In the genomic region with DNA sequence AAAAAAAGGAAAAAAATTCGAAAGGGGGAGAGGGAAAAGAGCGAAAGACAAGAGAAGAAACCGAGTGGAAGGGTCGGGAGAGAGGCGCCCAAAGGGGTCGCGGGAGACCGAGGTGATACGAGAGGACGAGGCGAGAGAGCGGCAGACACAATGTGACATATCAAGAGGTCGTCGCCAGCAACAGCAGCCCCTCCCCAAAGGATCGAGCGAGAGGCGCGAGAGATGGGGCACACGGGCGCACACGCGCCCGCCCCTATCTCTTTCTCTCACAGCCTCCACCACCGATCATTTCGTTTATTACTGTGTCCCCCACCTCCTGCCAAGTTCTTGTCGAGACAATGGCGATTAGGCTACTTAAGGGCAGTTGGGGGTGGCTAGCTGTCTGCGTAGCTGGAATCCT, we compare ENCODE assay signal across 5 worm cellular contexts.
TF ChIP-seq lines count a peak whose summit lies in the region.

No protein-coding gene starts in this region.

TF ChIP-seq in whole organism, L1 larva, 84 proteins besides CTCF, POLR2A, EP300 and RAD21 (continues in another document):
- TF ChIP-seq rnt-1 (tag; optimal IDR thresholded peaks at IDR 0.05; lab: Kevin White, UChicago) (peak; percentile 76), hpl-2 (GFP tag; optimal IDR thresholded peaks at IDR 0.05; lab: Kevin White, UChicago) (peak; percentile 9), hlh-4 (tag; optimal IDR thresholded peaks at IDR 0.05; lab: Kevin White, UChicago) (no peak), nhr-71 (tag; optimal IDR thresholded peaks at IDR 0.05; lab: Kevin White, UChicago) (peak; percentile 86), fos-1 (tag; optimal IDR thresholded peaks at IDR 0.05; lab: Kevin White, UChicago) (no peak), nhr-84 (tag; optimal IDR thresholded peaks at IDR 0.05; lab: Kevin White, UChicago) (no peak), ama-1 (optimal IDR thresholded peaks at IDR 0.05; lab: Kevin White, UChicago) (no peak), nhr-85 (tag; lab: Kevin White, UChicago) (peak; percentile 92), lir-3 (tag; optimal IDR thresholded peaks at IDR 0.05; lab: Kevin White, UChicago; ENCODE audit: poor library complexity) (no peak), unc-98 (GFP tag; IDR thresholded peaks at IDR 0.05; lab: Robert Waterston, UW) (no peak), nhr-11 (tag; optimal IDR thresholded peaks at IDR 0.05; lab: Kevin White, UChicago) (no peak), unc-30 (tag; optimal IDR thresholded peaks at IDR 0.05; lab: Kevin White, UChicago) (no peak), snu-23 (GFP tag; optimal IDR thresholded peaks at IDR 0.05; lab: Kevin White, UChicago) (peak; percentile 84), alr-1 (tag; optimal IDR thresholded peaks at IDR 0.05; lab: Kevin White, UChicago; ENCODE audit: borderline replicate concordance) (no peak), ztf-11 (tag; optimal IDR thresholded peaks at IDR 0.05; lab: Kevin White, UChicago) (no peak), pax-3 (tag; optimal IDR thresholded peaks at IDR 0.05; lab: Kevin White, UChicago) (no peak), fkh-4 (tag; optimal IDR thresholded peaks at IDR 0.05; lab: Kevin White, UChicago; ENCODE audit: borderline replicate concordance) (no peak), dsc-1 (tag; optimal IDR thresholded peaks at IDR 0.05; lab: Kevin White, UChicago) (peak; percentile 35)

TF ChIP-seq in whole organism, L3 larva, 47 proteins besides CTCF, POLR2A, EP300 and RAD21 (continues in another document):
- TF ChIP-seq sea-2 (GFP tag; optimal IDR thresholded peaks at IDR 0.05; lab: Kevin White, UChicago), result no peak
- TF ChIP-seq nhr-43 (tag; optimal IDR thresholded peaks at IDR 0.05; lab: Kevin White, UChicago; ENCODE audit: poor library complexity, severe bottlenecking), result peak; percentile 41
- TF ChIP-seq lin-39 (tag; optimal IDR thresholded peaks at IDR 0.05; lab: Kevin White, UChicago), result peak; percentile 91
- no peak for TF ChIP-seq ztf-11 (tag; optimal IDR thresholded peaks at IDR 0.05; lab: Kevin White, UChicago)
- no peak for TF ChIP-seq eor-1 (tag; optimal IDR thresholded peaks at IDR 0.05; lab: Kevin White, UChicago)
- TF ChIP-seq hmg-11 (tag; optimal IDR thresholded peaks at IDR 0.05; lab: Kevin White, UChicago), result peak; percentile 47
- peak; percentile 40 for TF ChIP-seq mdl-1 (tag; optimal IDR thresholded peaks at IDR 0.05; lab: Kevin White, UChicago)
- no peak for TF ChIP-seq nhr-67 (tag; optimal IDR thresholded peaks at IDR 0.05; lab: Kevin White, UChicago)
- no peak for TF ChIP-seq fkh-10 (GFP tag; optimal IDR thresholded peaks at IDR 0.05; lab: Kevin White, UChicago)
- TF ChIP-seq ceh-9 (tag; optimal IDR thresholded peaks at IDR 0.05; lab: Kevin White, UChicago), result no peak
- peak; percentile 54 for TF ChIP-seq jun-1 (tag; optimal IDR thresholded peaks at IDR 0.05; lab: Kevin White, UChicago)
- peak; percentile 77 for TF ChIP-seq pha-4 (tag; optimal IDR thresholded peaks at IDR 0.05; lab: Kevin White, UChicago)
- TF ChIP-seq skn-1 (tag; optimal IDR thresholded peaks at IDR 0.05; lab: Kevin White, UChicago), result peak; percentile 78
- TF ChIP-seq unc-39 (tag; optimal IDR thresholded peaks at IDR 0.05; lab: Kevin White, UChicago), result no peak
- TF ChIP-seq ama-1 (optimal IDR thresholded peaks at IDR 0.05; lab: Kevin White, UChicago), result peak; percentile 26
- TF ChIP-seq tbx-2 (tag; optimal IDR thresholded peaks at IDR 0.05; lab: Kevin White, UChicago), result peak; percentile 26
- TF ChIP-seq nhr-25 (tag; optimal IDR thresholded peaks at IDR 0.05; lab: Kevin White, UChicago), result peak; percentile 89
- peak; percentile 17 for TF ChIP-seq elt-1 (tag; optimal IDR thresholded peaks at IDR 0.05; lab: Kevin White, UChicago)

TF ChIP-seq in whole organism, early embryonic, 17 proteins besides CTCF, POLR2A, EP300 and RAD21:
- TF ChIP-seq pes-1 (GFP tag; IDR thresholded peaks at IDR 0.05; lab: Robert Waterston, UW) (no peak; the same call in 1 of the 2 replicates), scrt-1 (GFP tag; IDR thresholded peaks at IDR 0.05; lab: Robert Waterston, UW) (no peak), aly-1 (tag; optimal IDR thresholded peaks at IDR 0.05; lab: Kevin White, UChicago) (peak; percentile 39), sea-1 (GFP tag; conservative IDR thresholded peaks at IDR 0.05; lab: Robert Waterston, UW) (no peak), ama-1 (optimal IDR thresholded peaks at IDR 0.05; lab: Kevin White, UChicago) (no peak), tbx-37 (GFP tag; conservative IDR thresholded peaks at IDR 0.05; lab: Robert Waterston, UW) (no peak), B0310.2 (tag; optimal IDR thresholded peaks at IDR 0.05; lab: Kevin White, UChicago) (no peak)

TF ChIP-seq in whole organism, midembryonic, 9 proteins besides CTCF, POLR2A, EP300 and RAD21:
- TF ChIP-seq ztf-29 (GFP tag; IDR thresholded peaks at IDR 0.05; lab: Robert Waterston, UW) (no peak), tab-1 (GFP tag; IDR thresholded peaks at IDR 0.05; lab: Robert Waterston, UW) (no peak), flt-1 (GFP tag; IDR thresholded peaks at IDR 0.05; lab: Robert Waterston, UW) (peak; percentile 61; the same call in 1 of the 2 replicates), ztf-23 (GFP tag; IDR thresholded peaks at IDR 0.05; lab: Robert Waterston, UW) (no peak), klf-2 (GFP tag; conservative IDR thresholded peaks at IDR 0.05; lab: Robert Waterston, UW) (0 out of 2 replicates have a peak, but pooled peaks have one; percentile 45), med-1 (GFP tag; optimal IDR thresholded peaks at IDR 0.05; lab: Kevin White, UChicago; ENCODE audit: insufficient read depth) (no peak)

TF ChIP-seq in whole organism, young adult, 124 proteins besides CTCF, POLR2A, EP300 and RAD21 (continues in another document):
- peak; percentile 90 for TF ChIP-seq dox-1 (GFP tag; IDR thresholded peaks at IDR 0.05; lab: Robert Waterston, UW)
- TF ChIP-seq nfya-1 (tag; optimal IDR thresholded peaks at IDR 0.05; lab: Kevin White, UChicago; ENCODE audit: borderline replicate concordance, insufficient read depth), result no peak
- no peak for TF ChIP-seq F55B11.4 (tag; optimal IDR thresholded peaks at IDR 0.05; lab: Kevin White, UChicago; ENCODE audit: borderline replicate concordance, insufficient read depth)
- peak; percentile 13 for TF ChIP-seq K12H6.12 (tag; optimal IDR thresholded peaks at IDR 0.05; lab: Kevin White, UChicago)
- peak; percentile 68 for TF ChIP-seq lin-40 (tag; optimal IDR thresholded peaks at IDR 0.05; lab: Kevin White, UChicago)
- TF ChIP-seq aptf-3 (GFP tag; IDR thresholded peaks at IDR 0.05; lab: Robert Waterston, UW), result no peak
- no peak; the same call in 1 of the 2 replicates for TF ChIP-seq Y56A3A.18 (GFP tag; IDR thresholded peaks at IDR 0.05; lab: Robert Waterston, UW)
- 0 out of 2 replicates have a peak, but pooled peaks have one; percentile 62 for TF ChIP-seq ztf-28 (GFP tag; IDR thresholded peaks at IDR 0.05; lab: Robert Waterston, UW)
- no peak for TF ChIP-seq rec-8 (tag; optimal IDR thresholded peaks at IDR 0.05; lab: Kevin White, UChicago)
- peak; percentile 41 for TF ChIP-seq tbp1 (GFP tag; optimal IDR thresholded peaks at IDR 0.05; lab: Kevin White, UChicago)
- TF ChIP-seq T07F8.4 (tag; optimal IDR thresholded peaks at IDR 0.05; lab: Kevin White, UChicago), result no peak
- TF ChIP-seq lin-54 (GFP tag; optimal IDR thresholded peaks at IDR 0.05; lab: Kevin White, UChicago), result peak; percentile 53
- TF ChIP-seq unc-130 (GFP tag; optimal IDR thresholded peaks at IDR 0.05; lab: Kevin White, UChicago), result no peak
- no peak for TF ChIP-seq ccch-3 (GFP tag; optimal IDR thresholded peaks at IDR 0.05; lab: Kevin White, UChicago)
- TF ChIP-seq B0019.2 (GFP tag; conservative IDR thresholded peaks at IDR 0.05; lab: Robert Waterston, UW), result no peak
- peak; percentile 34; the same call in 1 of the 2 replicates for TF ChIP-seq B0336.3 (GFP tag; IDR thresholded peaks at IDR 0.05; lab: Robert Waterston, UW)
- TF ChIP-seq ceh-27 (GFP tag; optimal IDR thresholded peaks at IDR 0.05; lab: Kevin White, UChicago), result peak; percentile 56
- 0 out of 2 replicates have a peak, but pooled peaks have one; percentile 48 for TF ChIP-seq Y53G8AR.9 (GFP tag; conservative IDR thresholded peaks at IDR 0.05; lab: Robert Waterston, UW)
- TF ChIP-seq atf-7 (tag; optimal IDR thresholded peaks at IDR 0.05; lab: Kevin White, UChicago), result peak; percentile 51
- TF ChIP-seq madf-6 (GFP tag; IDR thresholded peaks at IDR 0.05; lab: Robert Waterston, UW), result 0 out of 2 replicates have a peak, but pooled peaks have one; percentile 28
- peak; percentile 45 for TF ChIP-seq madf-10 (tag; optimal IDR thresholded peaks at IDR 0.05; lab: Kevin White, UChicago)
- no peak for TF ChIP-seq hsf-1 (GFP tag; IDR thresholded peaks at IDR 0.05; lab: Robert Waterston, UW)
- TF ChIP-seq ets-4 (GFP tag; optimal IDR thresholded peaks at IDR 0.05; lab: Kevin White, UChicago), result peak; percentile 42
- TF ChIP-seq B0035.1 (tag; optimal IDR thresholded peaks at IDR 0.05; lab: Kevin White, UChicago), result no peak
- no peak for TF ChIP-seq nhr-120 (GFP tag; IDR thresholded peaks at IDR 0.05; lab: Robert Waterston, UW)
- TF ChIP-seq nfyb-1 (GFP tag; IDR thresholded peaks at IDR 0.05; lab: Robert Waterston, UW), result peak; percentile 15; the same call in 1 of the 2 replicates
- no peak for TF ChIP-seq ceh-100 (GFP tag; IDR thresholded peaks at IDR 0.05; lab: Robert Waterston, UW)
- TF ChIP-seq zfh-2 (GFP tag; conservative IDR thresholded peaks at IDR 0.05; lab: Robert Waterston, UW), result peak; percentile 99
- no peak for TF ChIP-seq F37B4.10 (GFP tag; IDR thresholded peaks at IDR 0.05; lab: Robert Waterston, UW)
- TF ChIP-seq D2030.7 (GFP tag; IDR thresholded peaks at IDR 0.05; lab: Robert Waterston, UW), result no peak
- TF ChIP-seq snpc-4 (GFP tag; optimal IDR thresholded peaks at IDR 0.05; lab: Kevin White, UChicago), result no peak
- peak in 3 of 4 experiments; percentile 48 to 66 (median 57) for TF ChIP-seq snpc-4 (tag; optimal IDR thresholded peaks at IDR 0.05; lab: Kevin White, UChicago)
- TF ChIP-seq die-1 (tag; optimal IDR thresholded peaks at IDR 0.05; lab: Kevin White, UChicago), result no peak
- no peak for TF ChIP-seq ceh-91 (GFP tag; IDR thresholded peaks at IDR 0.05; lab: Robert Waterston, UW)
- TF ChIP-seq mcd-1 (GFP tag; IDR thresholded peaks at IDR 0.05; lab: Robert Waterston, UW), result peak; percentile 64
- TF ChIP-seq let-607 (tag; optimal IDR thresholded peaks at IDR 0.05; lab: Kevin White, UChicago), result peak in 1 of 2 experiments; percentile 53
- no peak for TF ChIP-seq ztf-22 (GFP tag; optimal IDR thresholded peaks at IDR 0.05; lab: Kevin White, UChicago)
- no peak for TF ChIP-seq repo-1 (tag; optimal IDR thresholded peaks at IDR 0.05; lab: Kevin White, UChicago)
- TF ChIP-seq bed-2 (GFP tag; IDR thresholded peaks at IDR 0.05; lab: Robert Waterston, UW), result no peak
- no peak for TF ChIP-seq K11D2.4 (GFP tag; IDR thresholded peaks at IDR 0.05; lab: Robert Waterston, UW)
- TF ChIP-seq cebp-2 (GFP tag; IDR thresholded peaks at IDR 0.05; lab: Robert Waterston, UW), result no peak
- peak; percentile 69 for TF ChIP-seq attf-5 (GFP tag; optimal IDR thresholded peaks at IDR 0.05; lab: Kevin White, UChicago)

Comparison
In these comparisons a context has a peak if more than half of its experiments do, and no peak if none do; other contexts are left out.
1. Of the 8 proteins assayed by ChIP-seq in both whole organism, young adult and whole organism, L1 larva: peak only in whole organism, young adult: snpc-4; only in whole organism, L1 larva: dpl-1, efl-1, lin-35, nhr-90 and unc-130; in both: none; in neither: 2.